Fruit fly (Drosophila melanogaster) whole organism, embryonic: Measurements from ENCODE around the gene Xport-B.

Experiments
- Adf1 ChIP-seq: fragments of 200-800 bp; sonication (Bioruptor generic); IDR thresholded peaks from 2 replicates; pipeline ENCODE4 v1.3.6; 2022; ENCODE audit warnings: missing biosample characterization, missing genetic modification characterization
- Antp ChIP-seq: fragments of 200-800 bp; sonication (Bioruptor generic); optimal IDR thresholded peaks from 3 replicates; lab custom pipeline; 2016; ENCODE audit warnings: missing biosample characterization, missing genetic modification characterization
- CG13624 ChIP-seq: fragments of 200-800 bp; sonication (Bioruptor generic); optimal IDR thresholded peaks from 2 replicates; lab custom pipeline; 2016; ENCODE audit warnings: missing biosample characterization, missing genetic modification characterization
- CG14014 ChIP-seq: fragments of 200-800 bp; sonication (Bioruptor generic); IDR thresholded peaks from 2 replicates; pipeline ENCODE4 v1.3.6; 2022; ENCODE audit warnings: missing biosample characterization, missing genetic modification characterization
- CG14667 ChIP-seq: fragments of 200-800 bp; sonication (Bioruptor generic); IDR thresholded peaks from 2 replicates; pipeline ENCODE4 v1.3.6; 2022; ENCODE audit warnings: missing biosample characterization, missing genetic modification characterization
- CG1647 ChIP-seq: fragments of 200-800 bp; sonication (Bioruptor generic); optimal IDR thresholded peaks from 3 replicates; lab custom pipeline; 2016; ENCODE audit warnings: missing biosample characterization, missing genetic modification characterization
- CG2199 ChIP-seq: fragments of 200-800 bp; sonication (Bioruptor generic); IDR thresholded peaks from 3 replicates; pipeline ENCODE4 v1.3.6; 2022; ENCODE audit warnings: missing biosample characterization, missing genetic modification characterization
- CG2889 ChIP-seq: fragments of 200-800 bp; sonication (Bioruptor generic); IDR thresholded peaks from 3 replicates; pipeline ENCODE4 v1.3.6; 2022; ENCODE audit warnings: missing biosample characterization, missing genetic modification characterization
- CG31388 ChIP-seq: fragments of 200-800 bp; sonication (Bioruptor generic); optimal IDR thresholded peaks from 2 replicates; lab custom pipeline; 2016; ENCODE audit warnings: missing biosample characterization, missing genetic modification characterization
- CG4328 ChIP-seq: fragments of 200-800 bp; sonication (Bioruptor generic); optimal IDR thresholded peaks from 3 replicates; lab custom pipeline; 2017; ENCODE audit warnings: missing biosample characterization, missing genetic modification reagents, missing genetic modification characterization
- CG4730 ChIP-seq: fragments of 200-800 bp; sonication (Bioruptor generic); IDR thresholded peaks from 2 replicates; pipeline ENCODE4 v1.3.6; 2022; ENCODE audit warnings: missing biosample characterization, missing genetic modification characterization
- Chrac-16 ChIP-seq: fragments of 200-800 bp; sonication (Bioruptor generic); optimal IDR thresholded peaks from 3 replicates; lab custom pipeline; 2016; ENCODE audit warnings: missing biosample characterization, missing genetic modification characterization
- Doc3 ChIP-seq: fragments of 200-800 bp; sonication (Bioruptor generic); IDR thresholded peaks from 3 replicates; pipeline ENCODE4 v1.3.6; 2022; ENCODE audit warnings: missing biosample characterization, missing genetic modification characterization; ENCODE audit not compliant: partially characterized antibody
- Drgx ChIP-seq: fragments of 200-800 bp; sonication (Bioruptor generic); IDR thresholded peaks from 2 replicates; pipeline ENCODE4 v1.3.6; 2022; ENCODE audit warnings: missing biosample characterization, missing genetic modification characterization
- E2f1 ChIP-seq: fragments of 200-800 bp; sonication (Bioruptor generic); IDR thresholded peaks from 2 replicates; pipeline ENCODE4 v1.3.6; 2022; ENCODE audit warnings: missing biosample characterization, missing genetic modification characterization
- ERR ChIP-seq: fragments of 200-800 bp; sonication (Bioruptor generic); optimal IDR thresholded peaks from 2 replicates; lab custom pipeline; 2016; ENCODE audit warnings: missing biosample characterization, missing genetic modification characterization
- Ets65A ChIP-seq: fragments of 200-800 bp; sonication (Bioruptor generic); peaks from one replicate; lab custom pipeline; 2016; ENCODE audit warnings: missing biosample characterization, missing genetic modification characterization
- HLH54F ChIP-seq: fragments of 200-800 bp; sonication (Bioruptor generic); optimal IDR thresholded peaks from 3 replicates; lab custom pipeline; 2016; ENCODE audit warnings: missing biosample characterization, missing genetic modification characterization
- Lhr ChIP-seq: fragments of 200-800 bp; sonication (Bioruptor generic); optimal IDR thresholded peaks from 3 replicates; lab custom pipeline; 2017; ENCODE audit warnings: mild to moderate bottlenecking, missing biosample characterization, missing genetic modification reagents, missing genetic modification characterization
- Med ChIP-seq: fragments of 200-800 bp; sonication (Bioruptor generic); peaks from one replicate; lab custom pipeline; 2016; ENCODE audit warnings: missing biosample characterization, missing genetic modification characterization, mild to moderate bottlenecking, inconsistent platforms, moderate library complexity
- Mrtf ChIP-seq: fragments of 200-800 bp; sonication (Bioruptor generic); IDR thresholded peaks from 3 replicates; pipeline ENCODE4 v1.3.6; 2022; ENCODE audit warnings: missing biosample characterization, missing genetic modification characterization
- Nf-YC ChIP-seq: fragments of 200-800 bp; optimal IDR thresholded peaks from 3 replicates; lab custom pipeline; 2019; ENCODE audit warnings: missing biosample characterization, mild to moderate bottlenecking, missing genetic modification characterization, moderate library complexity
- Poxn ChIP-seq: fragments of 200-800 bp; sonication (Bioruptor generic); IDR thresholded peaks from 2 replicates; pipeline ENCODE4 v1.3.6; 2022; ENCODE audit warnings: missing biosample characterization, missing genetic modification characterization
- Trl ChIP-seq, 3 experiments: fragments of >200 bp in 2 of 3; fragments of 200-800 bp in 1 of 3; sonication (Bioruptor generic) in 1 of 3; optimal IDR thresholded peaks; 2 replicates in 1 of 3; 3 replicates in 2 of 3; lab custom pipeline; 2016 to 2017; ENCODE audit warnings: missing biosample characterization in 1 of 3, missing genetic modification characterization in 1 of 3
- bcd ChIP-seq: fragments of 200-800 bp; sonication (Bioruptor generic); optimal IDR thresholded peaks from 2 replicates; lab custom pipeline; 2017; ENCODE audit warnings: missing biosample characterization, mild to moderate bottlenecking, missing genetic modification characterization
- br ChIP-seq: fragments of >200 bp; optimal IDR thresholded peaks from 2 replicates; lab custom pipeline; 2017
- bsh ChIP-seq, 2 experiments: fragments of 200-800 bp; sonication (Bioruptor generic); optimal IDR thresholded peaks; 2 replicates each; lab custom pipeline; 2017 to 2018; ENCODE audit warnings: mild to moderate bottlenecking in 2 of 2, missing biosample characterization in 2 of 2, missing genetic modification characterization in 2 of 2, moderate library complexity in 1 of 2
- caup ChIP-seq: fragments of 200-800 bp; sonication (Bioruptor generic); optimal IDR thresholded peaks from 3 replicates; lab custom pipeline; 2017; ENCODE audit warnings: missing biosample characterization, mild to moderate bottlenecking, missing genetic modification characterization, moderate library complexity; ENCODE audit not compliant: severe bottlenecking
- chif ChIP-seq, 2 experiments: fragments of 200-800 bp; sonication (Bioruptor generic); optimal IDR thresholded peaks; 3 replicates each; lab custom pipeline; 2016; ENCODE audit warnings: missing biosample characterization in 2 of 2, missing genetic modification characterization in 2 of 2
- crc ChIP-seq: fragments of 200-800 bp; sonication (Bioruptor generic); optimal IDR thresholded peaks from 2 replicates; lab custom pipeline; 2016; ENCODE audit warnings: missing biosample characterization, missing genetic modification characterization
- cwo ChIP-seq: fragments of 200-800 bp; sonication (Bioruptor generic); optimal IDR thresholded peaks from 3 replicates; lab custom pipeline; 2017; ENCODE audit warnings: missing biosample characterization, missing genetic modification characterization, mild to moderate bottlenecking, moderate library complexity, missing genetic modification reagents
- da ChIP-seq: fragments of 200-800 bp; sonication (Bioruptor generic); optimal IDR thresholded peaks from 2 replicates; lab custom pipeline; 2016; ENCODE audit warnings: missing biosample characterization, missing genetic modification characterization
- dimm ChIP-seq: fragments of 200-800 bp; sonication (Bioruptor generic); IDR thresholded peaks from 2 replicates; pipeline ENCODE4 v1.3.6; 2022; ENCODE audit warnings: missing biosample characterization, missing genetic modification characterization
- fu2 ChIP-seq: fragments of 200-800 bp; sonication (Bioruptor generic); optimal IDR thresholded peaks from 2 replicates; lab custom pipeline; 2016; ENCODE audit warnings: missing biosample characterization, missing genetic modification characterization
- gfzf ChIP-seq: fragments of 200-800 bp; sonication (Bioruptor generic); optimal IDR thresholded peaks from 2 replicates; lab custom pipeline; 2016; ENCODE audit warnings: missing biosample characterization, mild to moderate bottlenecking, missing genetic modification characterization, moderate library complexity
- h ChIP-seq: fragments of >200 bp; optimal IDR thresholded peaks from 2 replicates; lab custom pipeline; 2017
- hbn ChIP-seq: fragments of 200-800 bp; sonication (Bioruptor generic); IDR thresholded peaks from 2 replicates; pipeline ENCODE4 v1.3.6; 2022; ENCODE audit warnings: missing biosample characterization, missing genetic modification characterization; ENCODE audit not compliant: partially characterized antibody
- hth ChIP-seq: fragments of >200 bp; optimal IDR thresholded peaks from 2 replicates; lab custom pipeline; 2017; ENCODE audit warnings: inconsistent platforms
- kah ChIP-seq: fragments of 200-800 bp; sonication (Bioruptor generic); optimal IDR thresholded peaks from 2 replicates; lab custom pipeline; 2018; ENCODE audit warnings: missing biosample characterization, mild to moderate bottlenecking, missing genetic modification characterization
- onecut ChIP-seq: fragments of 200-800 bp; sonication (Bioruptor generic); IDR thresholded peaks from 2 replicates; pipeline ENCODE4 v1.3.6; 2022; ENCODE audit warnings: missing biosample characterization, missing genetic modification characterization
- phol ChIP-seq: fragments of 200-800 bp; sonication (Bioruptor generic); optimal IDR thresholded peaks from 3 replicates; lab custom pipeline; 2018; ENCODE audit warnings: missing biosample characterization, mild to moderate bottlenecking, missing genetic modification characterization, moderate library complexity
- pros ChIP-seq: fragments of 200-800 bp; sonication (Bioruptor generic); optimal IDR thresholded peaks from 3 replicates; lab custom pipeline; 2019; ENCODE audit warnings: missing biosample characterization, mild to moderate bottlenecking, missing genetic modification characterization, moderate library complexity
- pum ChIP-seq: fragments of 200-800 bp; sonication (Bioruptor generic); optimal IDR thresholded peaks from 2 replicates; lab custom pipeline; 2016; ENCODE audit warnings: missing biosample characterization, missing genetic modification characterization
- rib ChIP-seq: fragments of 200-800 bp; sonication (Bioruptor generic); IDR thresholded peaks from 2 replicates; pipeline ENCODE4 v1.3.6; 2022; ENCODE audit warnings: missing biosample characterization, missing genetic modification characterization
- ro ChIP-seq: fragments of 200-800 bp; sonication (Bioruptor generic); IDR thresholded peaks from 2 replicates; pipeline ENCODE4 v1.3.6; 2022; ENCODE audit warnings: missing biosample characterization, missing genetic modification characterization
- shn ChIP-seq: fragments of 200-800 bp; sonication (Bioruptor generic); optimal IDR thresholded peaks from 3 replicates; lab custom pipeline; 2016; ENCODE audit warnings: missing biosample characterization, missing genetic modification characterization
- slou ChIP-seq: fragments of 200-800 bp; sonication (Bioruptor generic); optimal IDR thresholded peaks from 3 replicates; lab custom pipeline; 2016; ENCODE audit warnings: missing biosample characterization, missing genetic modification characterization
- stwl ChIP-seq: fragments of 200-800 bp; sonication (Bioruptor generic); optimal IDR thresholded peaks from 3 replicates; lab custom pipeline; 2018; ENCODE audit warnings: missing biosample characterization, mild to moderate bottlenecking, missing genetic modification characterization, moderate library complexity
- tap ChIP-seq: fragments of 200-800 bp; optimal IDR thresholded peaks from 3 replicates; lab custom pipeline; 2019; ENCODE audit warnings: missing biosample characterization, mild to moderate bottlenecking, missing genetic modification characterization, moderate library complexity
- unc-4 ChIP-seq: fragments of 200-800 bp; sonication (Bioruptor generic); IDR thresholded peaks from 2 replicates; pipeline ENCODE4 v1.3.6; 2022; ENCODE audit warnings: missing biosample characterization, missing genetic modification characterization; ENCODE audit not compliant: partially characterized antibody
- vfl ChIP-seq: fragments of 200-800 bp; sonication (Bioruptor generic); optimal IDR thresholded peaks from 2 replicates; lab custom pipeline; 2016; ENCODE audit warnings: missing biosample characterization, missing genetic modification characterization
- zfh2 ChIP-seq: fragments of 200-800 bp; sonication (Bioruptor generic); optimal IDR thresholded peaks from 2 replicates; lab custom pipeline; 2016; ENCODE audit warnings: missing biosample characterization, missing genetic modification characterization

The Xport-B gene

dm6 chr3R:19904865-19905373 lies 10.3 kb downstream of the Xport-B start, which contains the start of the genes Surf6 and RhoGAP92B (continued):
- TF ChIP-seq slou (GFP tag; lab: Kevin White, UChicago) (no peak), Antp (peak; percentile 45), Med (GFP tag; lab: Kevin White, UChicago) (peak; percentile 97), br (lab: Kevin White, UChicago) (no peak), gfzf (GFP tag; lab: Kevin White, UChicago) (peak; percentile 96), Ets65A (GFP tag; lab: Kevin White, UChicago) (peak; percentile 94), hbn (GFP tag; lab: Robert Waterston, UW) (0 out of 2 replicates have a peak, but pooled peaks have one; percentile 18), Nf-YC (tag; lab: Kevin White, UChicago) (peak; percentile 62), cwo (GFP tag; lab: Kevin White, UChicago) (peak; percentile 95), phol (tag; lab: Kevin White, UChicago) (peak; percentile 77), Trl (optimal IDR thresholded peaks at IDR 0.05; lab: Kevin White, UChicago) (no peak), Trl (GFP tag; optimal IDR thresholded peaks at IDR 0.05; lab: Kevin White, UChicago) (peak; percentile 77), shn (GFP tag; lab: Kevin White, UChicago) (peak; percentile 24), Poxn (GFP tag; lab: Robert Waterston, UW) (no peak), stwl (tag; lab: Kevin White, UChicago) (peak; percentile 89), E2f1 (GFP tag; lab: Robert Waterston, UW) (peak; percentile 51; the same call in 1 of the 2 replicates), Drgx (GFP tag; lab: Robert Waterston, UW) (peak; percentile 27; the same call in 1 of the 2 replicates), Lhr (peak; percentile 84), Adf1 (GFP tag; lab: Robert Waterston, UW) (peak; percentile 52), CG31388 (no peak), CG4730 (GFP tag; lab: Robert Waterston, UW) (no peak), pum (GFP tag; lab: Kevin White, UChicago) (peak; percentile 45), kah (GFP tag; lab: Kevin White, UChicago) (peak; percentile 73), onecut (no peak), Doc3 (no peak), CG2199 (GFP tag; lab: Robert Waterston, UW) (no peak), CG2889 (no peak), CG4328 (GFP tag; lab: Kevin White, UChicago) (peak; percentile 64), Chrac-16 (GFP tag; lab: Kevin White, UChicago) (peak; percentile 61), CG13624 (GFP tag; lab: Kevin White, UChicago) (peak; percentile 73), caup (GFP tag; lab: Kevin White, UChicago) (peak; percentile 71), crc (peak; percentile 22), chif (GFP tag; optimal IDR thresholded peaks at IDR 0.05; lab: Kevin White, UChicago) (peak in 1 of 2 experiments; percentile 62), h (lab: Kevin White, UChicago) (no peak), CG14667 (GFP tag; lab: Robert Waterston, UW) (no peak), tap (tag; lab: Kevin White, UChicago) (peak; percentile 2), dimm (GFP tag; lab: Robert Waterston, UW) (no peak), HLH54F (GFP tag; lab: Kevin White, UChicago) (peak; percentile 58), ro (GFP tag; lab: Robert Waterston, UW) (no peak), hth (lab: Kevin White, UChicago) (no peak), CG1647 (GFP tag; lab: Kevin White, UChicago) (peak; percentile 35), bsh (GFP tag; optimal IDR thresholded peaks at IDR 0.05; lab: Kevin White, UChicago) (peak; percentile 4 to 56), vfl (GFP tag; lab: Kevin White, UChicago) (peak; percentile 40), unc-4 (GFP tag; lab: Robert Waterston, UW) (peak; percentile 45; the same call in 1 of the 2 replicates), CG14014 (peak; percentile 45; the same call in 1 of the 2 replicates), bcd (GFP tag; lab: Kevin White, UChicago) (peak; percentile 59), Mrtf (GFP tag; lab: Robert Waterston, UW) (no peak), fu2 (GFP tag; lab: Kevin White, UChicago) (peak; percentile 16), pros (GFP tag; lab: Kevin White, UChicago) (no peak), zfh2 (GFP tag; lab: Kevin White, UChicago) (peak; percentile 29), rib (GFP tag; lab: Robert Waterston, UW) (no peak), ERR (peak; percentile 38), da (GFP tag; lab: Kevin White, UChicago) (no peak)
